Worm (Caenorhabditis elegans) whole organism, dauer: Measurements from ENCODE around the gene K09C4.10.

Experiments used
- unc-62 ChIP-seq: sonication (generic microtip); optimal IDR thresholded peaks from 2 replicates; lab custom pipeline; 2017; ENCODE audit warnings: missing biosample characterization, missing genetic modification reagents, missing genetic modification characterization

The K09C4.10 gene

DNA sequence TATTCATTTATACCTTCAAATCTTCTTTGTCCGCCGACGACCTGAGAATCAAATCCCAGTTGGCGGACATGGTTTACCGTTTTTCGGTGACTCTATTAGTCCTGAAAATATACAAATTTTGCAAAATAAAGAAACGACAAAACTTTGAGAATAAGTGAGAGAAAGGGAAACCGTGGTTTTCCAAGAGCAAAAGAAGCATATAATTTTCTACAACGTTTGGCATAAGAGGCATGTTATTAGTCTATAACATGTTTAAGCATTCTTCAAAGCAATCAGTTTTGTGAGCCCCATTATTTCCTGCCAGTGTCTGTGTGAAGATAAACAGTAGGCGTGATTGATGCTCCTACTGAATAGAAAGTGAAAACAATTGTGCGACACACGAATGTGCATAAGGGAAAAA, at the start of gene K09C4.10:
TSS of gene K09C4.10 (minus strand) at position 101 of the 400 bp plus-strand sequence.
- TF ChIP-seq unc-62 (GFP tag; lab: Kevin White, UChicago) = no peak

ce11 chrX:3326175-3326574, 46.1 kb upstream of the K09C4.10 start, which contains the start of gene F11D5.6:
Gene F11D5.6 (minus strand): TSS chrX:3326275.
- no peak for TF ChIP-seq unc-62 (GFP tag; lab: Kevin White, UChicago)

ce11 chrX:3316830-3317229, 36.8 kb upstream of the K09C4.10 start:
- TF ChIP-seq unc-62 (GFP tag; lab: Kevin White, UChicago) = no peak

DNA sequence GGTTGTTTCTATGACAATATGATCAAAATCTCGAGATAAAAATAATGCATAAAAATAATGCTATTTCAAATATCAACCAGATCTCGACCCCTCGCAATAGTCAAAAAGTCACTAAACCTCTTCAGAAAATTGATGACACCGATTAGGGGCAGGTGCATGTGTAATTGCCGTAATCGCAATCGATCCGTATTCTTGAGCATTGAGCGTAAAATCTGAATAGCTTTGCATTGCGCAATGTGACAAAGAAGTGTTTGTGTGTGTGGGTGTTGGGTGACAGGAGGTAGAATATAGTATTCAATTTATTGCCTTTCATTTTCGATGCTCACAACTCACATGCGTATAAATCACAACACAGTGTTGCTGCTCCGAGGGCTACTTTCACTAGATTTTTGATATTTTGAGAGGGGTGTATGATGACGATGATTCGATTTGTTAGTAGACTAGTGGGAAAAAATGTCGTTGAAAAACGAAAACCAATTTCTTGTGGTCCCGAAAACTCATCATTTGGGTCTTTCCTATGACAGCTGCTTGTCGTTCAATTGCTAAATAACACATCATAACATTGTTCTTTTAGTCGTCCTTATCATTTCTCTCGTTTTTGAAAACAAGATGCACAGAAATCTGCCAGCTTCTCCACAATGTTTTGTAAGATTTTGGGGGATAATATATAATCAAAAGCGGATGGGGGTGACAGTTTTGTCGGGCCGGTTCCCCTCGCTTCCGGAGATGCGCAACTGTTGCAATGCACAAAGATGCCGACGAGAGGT, 36.0 kb upstream of the K09C4.10 start:
- no peak for TF ChIP-seq unc-62 (GFP tag; lab: Kevin White, UChicago)

- no peak for TF ChIP-seq unc-62 (GFP tag; lab: Kevin White, UChicago)
These were observed 35.0 kb upstream of the K09C4.10 start, which contains the start of gene ddr-2 for ce11 chrX:3315014-3315413. Gene ddr-2 (plus strand): TSS chrX:3315314.

DNA sequence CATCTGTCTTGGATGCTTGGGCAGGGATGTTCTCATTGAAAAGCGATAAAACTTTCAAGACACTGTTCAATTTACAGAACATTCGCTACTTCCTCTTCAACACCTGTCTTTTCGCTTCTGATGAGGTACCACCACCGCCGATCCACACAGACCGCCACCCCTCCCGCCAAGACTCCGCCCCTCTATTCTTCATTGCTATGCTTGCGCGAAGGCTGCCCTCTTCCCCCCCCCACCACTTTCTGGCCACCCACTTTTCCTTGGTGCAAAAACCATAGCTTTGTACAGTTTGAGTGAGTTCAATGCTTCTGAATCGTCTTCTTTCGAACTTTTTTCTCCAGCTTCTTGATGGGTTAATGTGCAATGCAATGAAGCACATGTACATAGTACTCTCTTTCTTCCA, 33.9 kb upstream of the K09C4.10 start:
- TF ChIP-seq unc-62 (GFP tag; lab: Kevin White, UChicago) = no peak

DNA sequence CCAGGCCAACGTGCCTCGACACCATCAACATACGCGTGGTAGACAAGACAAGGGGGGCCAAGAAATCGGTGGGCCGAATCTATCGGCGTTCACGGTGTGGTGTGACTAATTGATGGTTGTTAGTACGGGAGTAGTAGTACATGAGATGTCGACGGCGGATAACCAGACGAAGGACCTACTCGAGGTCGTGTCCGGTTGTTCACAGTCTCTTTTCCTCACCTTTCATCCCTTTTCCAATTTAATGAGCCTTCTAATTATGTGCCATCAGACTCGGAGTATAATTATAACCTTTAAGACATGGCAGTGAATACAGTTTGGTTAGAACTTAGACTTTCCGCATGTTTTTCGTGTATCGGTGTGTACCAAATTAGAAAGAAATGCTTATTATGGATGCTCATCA, 30.7 kb upstream of the K09C4.10 start:
- TF ChIP-seq unc-62 (GFP tag; lab: Kevin White, UChicago) = no peak

ce11 chrX:3306594-3307296, 26.7 kb upstream of the K09C4.10 start:
- no peak for TF ChIP-seq unc-62 (GFP tag; lab: Kevin White, UChicago)

- TF ChIP-seq unc-62 (GFP tag; lab: Kevin White, UChicago) = no peak
These were observed 24.0 kb upstream of the K09C4.10 start, which contains the start of gene F11D5.7 for ce11 chrX:3304068-3304467. Gene F11D5.7 (plus strand): TSS chrX:3304368.

DNA sequence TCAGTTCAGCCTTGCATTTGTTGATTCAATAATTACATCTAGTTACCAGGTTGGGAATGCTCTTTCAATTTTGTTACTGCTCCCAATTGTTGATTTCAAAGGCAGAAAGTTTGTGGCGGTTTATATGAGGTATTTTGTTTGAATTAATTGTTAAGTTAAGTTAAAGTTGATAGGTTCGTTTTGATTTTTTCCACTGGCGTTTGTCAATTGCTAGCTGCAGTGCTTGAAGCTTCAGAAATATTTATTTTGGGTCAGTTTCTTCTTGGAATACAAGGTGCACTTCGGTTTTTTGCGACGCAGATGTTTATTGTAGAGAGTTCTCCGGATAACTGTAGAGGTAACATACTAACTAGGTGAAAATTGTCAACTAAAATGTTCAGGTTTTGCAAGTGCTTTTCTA, 21.7 kb upstream of the K09C4.10 start, which contains the start of gene F11D5.5:
TSS of gene F11D5.5 (plus strand) at position 301 of the 400 bp plus-strand sequence.
- no peak for TF ChIP-seq unc-62 (GFP tag; lab: Kevin White, UChicago)

ce11 chrX:3300582-3300981, 20.6 kb upstream of the K09C4.10 start:
- no peak for TF ChIP-seq unc-62 (GFP tag; lab: Kevin White, UChicago)

DNA sequence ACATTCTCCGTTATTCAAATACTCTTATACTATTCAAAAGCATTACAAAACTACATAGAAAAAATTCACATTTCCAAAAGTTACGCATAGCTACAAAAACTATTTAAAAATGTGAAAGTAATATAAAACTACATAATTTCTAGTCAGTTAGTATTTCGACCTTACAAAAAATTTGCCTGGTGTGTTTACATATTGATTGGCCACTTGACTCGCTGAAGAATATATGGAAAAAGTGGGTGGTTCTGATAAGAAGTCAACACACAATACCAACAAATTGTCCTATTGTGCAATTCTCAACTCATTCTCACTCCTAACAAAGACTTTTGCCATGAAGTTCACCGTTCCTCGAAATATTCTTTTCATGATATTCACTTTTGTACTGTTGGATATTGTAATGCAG, 18.6 kb upstream of the K09C4.10 start, which contains the start of gene K09C4.1:
TSS of gene K09C4.1 (plus strand) at position 301 of the 400 bp plus-strand sequence.
- TF ChIP-seq unc-62 (GFP tag; lab: Kevin White, UChicago) = no peak

- no peak for TF ChIP-seq unc-62 (GFP tag; lab: Kevin White, UChicago)
These were observed 17.8 kb upstream of the K09C4.10 start for ce11 chrX:3297812-3298211.

- no peak for TF ChIP-seq unc-62 (GFP tag; lab: Kevin White, UChicago)
These were observed 16.2 kb upstream of the K09C4.10 start, which contains the start of gene K09C4.2 for ce11 chrX:3296182-3296581. Gene K09C4.2 (plus strand): TSS chrX:3296482.

DNA sequence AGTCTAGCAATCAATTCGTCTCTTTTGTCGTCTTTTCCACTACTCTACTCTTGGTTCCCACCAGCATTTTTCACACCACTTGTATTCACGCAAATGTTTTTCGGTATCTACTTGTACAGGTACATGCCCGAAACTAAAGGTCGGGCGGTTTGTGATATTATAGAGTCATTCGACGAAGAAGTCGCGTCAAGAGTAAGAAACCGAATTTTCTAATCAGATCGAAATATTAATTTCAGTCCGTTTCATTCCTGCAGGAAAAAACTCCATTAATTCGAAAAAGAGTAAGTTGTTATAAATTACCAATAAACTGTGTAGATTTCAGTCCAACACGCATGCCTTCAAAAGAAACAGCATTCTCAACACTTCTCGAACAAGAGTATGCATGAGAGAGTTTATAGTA, 11.9 kb upstream of the K09C4.10 start:
- TF ChIP-seq unc-62 (GFP tag; lab: Kevin White, UChicago) = no peak

ce11 chrX:3290147-3290546, 10.1 kb upstream of the K09C4.10 start:
- TF ChIP-seq unc-62 (GFP tag; lab: Kevin White, UChicago) = no peak
